Worm (Caenorhabditis elegans) whole organism, young adult: ENCODE measurements around the gene W04D2.4.
A peak's percentile ranks its signal among the peaks of the same experiment; 100 is the strongest.

ENCODE experiments used
- B0019.2 ChIP-seq: fragments of 200-800 bp; sonication (Bioruptor generic); conservative IDR thresholded peaks from 2 replicates; pipeline ENCODE4 v1.3.6; 2022; ENCODE audit warnings: missing genetic modification reagents, missing genetic modification characterization, missing compliant biosample characterization
- B0336.3 ChIP-seq: fragments of 200-800 bp; sonication (Bioruptor generic); IDR thresholded peaks from 2 replicates; pipeline ENCODE4 v1.3.6; 2022; ENCODE audit warnings: missing genetic modification characterization, missing compliant biosample characterization
- C17E4.6 ChIP-seq: fragments of 200-800 bp; sonication (Bioruptor generic); IDR thresholded peaks from 2 replicates; pipeline ENCODE4 v1.3.6; 2022; ENCODE audit warnings: missing genetic modification reagents, missing genetic modification characterization, missing compliant biosample characterization
- F52B5.7 ChIP-seq: sonication (generic microtip); optimal IDR thresholded peaks from 2 replicates; lab custom pipeline; 2016; ENCODE audit warnings: mild to moderate bottlenecking, missing genetic modification characterization, missing compliant biosample characterization
- F57C9.4 ChIP-seq: sonication (generic microtip); optimal IDR thresholded peaks from 2 replicates; lab custom pipeline; 2017; ENCODE audit warnings: mild to moderate bottlenecking, missing genetic modification characterization, missing compliant biosample characterization
- K11D2.4 ChIP-seq: fragments of 200-800 bp; sonication (Bioruptor generic); IDR thresholded peaks from 2 replicates; pipeline ENCODE4 v1.3.6; 2022; ENCODE audit warnings: missing genetic modification reagents, missing genetic modification characterization, missing compliant biosample characterization
- T26A5.8 ChIP-seq: sonication (generic microtip); optimal IDR thresholded peaks from 2 replicates; lab custom pipeline; 2016; ENCODE audit warnings: missing genetic modification characterization, missing compliant biosample characterization
- Y53G8AR.9 ChIP-seq: fragments of 200-800 bp; sonication (Bioruptor generic); conservative IDR thresholded peaks from 2 replicates; pipeline ENCODE4 v1.3.6; 2022; ENCODE audit warnings: missing genetic modification reagents, missing genetic modification characterization, missing compliant biosample characterization
- Y95B8A.8 ChIP-seq: fragments of 200-800 bp; sonication (Bioruptor generic); IDR thresholded peaks from 2 replicates; pipeline ENCODE4 v1.3.6; 2022; ENCODE audit warnings: missing genetic modification reagents, missing genetic modification characterization, missing compliant biosample characterization
- akir-1 ChIP-seq: fragments of 200-800 bp; sonication (Bioruptor generic); optimal IDR thresholded peaks from 2 replicates; lab custom pipeline; 2018; ENCODE audit warnings: mild to moderate bottlenecking, missing genetic modification characterization, moderate library complexity, missing compliant biosample characterization
- ama-1 ChIP-seq, 3 experiments: fragments of 150-350 bp in 1 of 3; sonication (generic microtip) in 2 of 3; optimal IDR thresholded peaks; 2 replicates each; lab custom pipeline; 2014 to 2018; ENCODE audit warnings: missing biosample characterization in 2 of 3, missing genetic modification characterization in 2 of 3, missing genetic modification reagents in 2 of 3
- aptf-2 ChIP-seq: fragments of 200-800 bp; sonication (Bioruptor generic); conservative IDR thresholded peaks from 2 replicates; pipeline ENCODE4 v1.3.6; 2022; ENCODE audit warnings: missing genetic modification reagents, missing genetic modification characterization, missing compliant biosample characterization
- atf-7 ChIP-seq: sonication (generic microtip); optimal IDR thresholded peaks from 2 replicates; lab custom pipeline; 2017; ENCODE audit warnings: mild to moderate bottlenecking, missing genetic modification characterization, missing compliant biosample characterization
- attf-3 ChIP-seq: fragments of 200-800 bp; sonication (Bioruptor generic); conservative IDR thresholded peaks from 2 replicates; pipeline ENCODE4 v1.3.6; 2022; ENCODE audit warnings: missing genetic modification reagents, missing genetic modification characterization, missing compliant biosample characterization
- attf-5 ChIP-seq: fragments of 200-800 bp; sonication (Bioruptor generic); optimal IDR thresholded peaks from 2 replicates; lab custom pipeline; 2018; ENCODE audit warnings: mild to moderate bottlenecking, missing genetic modification characterization, missing compliant biosample characterization
- bed-1 ChIP-seq: fragments of 200-800 bp; sonication (Bioruptor generic); IDR thresholded peaks from 2 replicates; pipeline ENCODE4 v1.3.6; 2022; ENCODE audit warnings: missing genetic modification reagents, missing genetic modification characterization, missing compliant biosample characterization
- bed-2 ChIP-seq: fragments of 200-800 bp; sonication (Bioruptor generic); IDR thresholded peaks from 2 replicates; pipeline ENCODE4 v1.3.6; 2022; ENCODE audit warnings: missing genetic modification reagents, missing genetic modification characterization, missing compliant biosample characterization
- ceh-40 ChIP-seq: fragments of 200-800 bp; sonication (Bioruptor generic); IDR thresholded peaks from 2 replicates; pipeline ENCODE4 v1.3.6; 2022; ENCODE audit warnings: missing genetic modification characterization, missing compliant biosample characterization
- ceh-58 ChIP-seq: fragments of 200-800 bp; sonication (Bioruptor generic); IDR thresholded peaks from 2 replicates; pipeline ENCODE4 v1.3.6; 2022; ENCODE audit warnings: missing genetic modification characterization, missing compliant biosample characterization
- dpff-1 ChIP-seq: sonication (generic microtip); optimal IDR thresholded peaks from 2 replicates; lab custom pipeline; 2017; ENCODE audit warnings: mild to moderate bottlenecking, missing genetic modification characterization, missing compliant biosample characterization
- efl-1 ChIP-seq: fragments of 150-350 bp; optimal IDR thresholded peaks from 2 replicates; lab custom pipeline; 2014; ENCODE audit warnings: missing biosample characterization, missing genetic modification reagents, missing genetic modification characterization
- fkh-3 ChIP-seq: sonication (generic microtip); optimal IDR thresholded peaks from 2 replicates; lab custom pipeline; 2016; ENCODE audit warnings: mild to moderate bottlenecking, missing genetic modification characterization, missing compliant biosample characterization
- gei-17 ChIP-seq: fragments of 200-800 bp; sonication (Bioruptor generic); optimal IDR thresholded peaks from 2 replicates; lab custom pipeline; 2018; ENCODE audit warnings: mild to moderate bottlenecking, missing genetic modification characterization, missing compliant biosample characterization
- hlh-26 ChIP-seq: fragments of 200-800 bp; sonication (Bioruptor generic); conservative IDR thresholded peaks from 2 replicates; pipeline ENCODE4 v1.3.6; 2022; ENCODE audit warnings: missing genetic modification reagents, missing genetic modification characterization, missing compliant biosample characterization
- hmg-20 ChIP-seq: fragments of 200-800 bp; sonication (Bioruptor generic); IDR thresholded peaks from 2 replicates; pipeline ENCODE4 v1.3.6; 2022; ENCODE audit warnings: missing genetic modification reagents, missing genetic modification characterization, missing compliant biosample characterization
- hrde-1 ChIP-seq: sonication (generic microtip); optimal IDR thresholded peaks from 2 replicates; lab custom pipeline; 2016; ENCODE audit warnings: missing genetic modification characterization, mild to moderate bottlenecking, missing compliant biosample characterization, moderate library complexity, missing genotype, missing genetic modification reagents, borderline replicate concordance
- hsf-1 ChIP-seq: fragments of 200-800 bp; sonication (Bioruptor generic); IDR thresholded peaks from 2 replicates; pipeline ENCODE4 v1.3.6; 2022; ENCODE audit warnings: missing genetic modification reagents, missing genetic modification characterization, missing compliant biosample characterization
- lag-1 ChIP-seq: fragments of 200-800 bp; sonication (Bioruptor generic); IDR thresholded peaks from 2 replicates; pipeline ENCODE4 v1.3.6; 2022; ENCODE audit warnings: missing genetic modification reagents, missing genetic modification characterization, missing compliant biosample characterization
- let-526 ChIP-seq: fragments of 200-800 bp; sonication (Bioruptor generic); IDR thresholded peaks from 2 replicates; pipeline ENCODE4 v1.3.6; 2022; ENCODE audit warnings: missing genetic modification reagents, missing genetic modification characterization, missing compliant biosample characterization
- let-607 ChIP-seq, 2 experiments: fragments of 200-800 bp in 1 of 2; sonication (Bioruptor generic) in 1 of 2; sonication (generic microtip) in 1 of 2; optimal IDR thresholded peaks; 2 replicates each; lab custom pipeline; 2016 to 2018; ENCODE audit warnings: mild to moderate bottlenecking in 2 of 2, missing compliant biosample characterization in 2 of 2, missing genetic modification characterization in 2 of 2, moderate library complexity in 2 of 2, missing genotype in 1 of 2
- lsl-1 ChIP-seq: fragments of 200-800 bp; sonication (Bioruptor generic); optimal IDR thresholded peaks from 2 replicates; lab custom pipeline; 2018; ENCODE audit warnings: mild to moderate bottlenecking, missing genetic modification characterization, moderate library complexity, missing compliant biosample characterization
- mcd-1 ChIP-seq: fragments of 200-800 bp; sonication (Bioruptor generic); IDR thresholded peaks from 2 replicates; pipeline ENCODE4 v1.3.6; 2022; ENCODE audit warnings: missing genetic modification reagents, missing genetic modification characterization, missing compliant biosample characterization
- mxl-1 ChIP-seq: sonication (generic microtip); optimal IDR thresholded peaks from 2 replicates; lab custom pipeline; 2016; ENCODE audit warnings: missing genetic modification characterization, missing compliant biosample characterization
- nfyb-1 ChIP-seq: fragments of 200-800 bp; sonication (Bioruptor generic); IDR thresholded peaks from 2 replicates; pipeline ENCODE4 v1.3.6; 2022; ENCODE audit warnings: missing genetic modification reagents, missing genetic modification characterization, missing compliant biosample characterization
- nhr-120 ChIP-seq: fragments of 200-800 bp; sonication (Bioruptor generic); IDR thresholded peaks from 2 replicates; pipeline ENCODE4 v1.3.6; 2022; ENCODE audit warnings: missing genetic modification characterization, missing compliant biosample characterization
- pbrm-1 ChIP-seq: fragments of 200-800 bp; sonication (Bioruptor generic); IDR thresholded peaks from 2 replicates; pipeline ENCODE4 v1.3.6; 2022; ENCODE audit warnings: missing genetic modification reagents, missing genetic modification characterization, missing compliant biosample characterization
- pha-4 ChIP-seq: fragments of 150-350 bp; sonication (generic microtip); optimal IDR thresholded peaks from 2 replicates; lab custom pipeline; 2014; ENCODE audit warnings: missing biosample characterization, missing genetic modification reagents, missing genetic modification characterization
- rpc-1 ChIP-seq, 2 experiments: fragments of 150-350 bp in 1 of 2; sonication (generic microtip) in 1 of 2; optimal IDR thresholded peaks; 2 replicates each; lab custom pipeline; 2014 to 2018; ENCODE audit warnings: missing biosample characterization in 1 of 2, missing genetic modification characterization in 1 of 2, missing genetic modification reagents in 1 of 2, missing genotype in 1 of 2
- snpc-1.1 ChIP-seq: sonication (generic microtip); optimal IDR thresholded peaks from 2 replicates; lab custom pipeline; 2017; ENCODE audit warnings: missing genetic modification characterization, mild to moderate bottlenecking, missing compliant biosample characterization, antibody characterized with exemption, moderate library complexity, missing genotype, missing genetic modification reagents; ENCODE audit not compliant: insufficient read depth
- snpc-3.4 ChIP-seq: sonication (generic microtip); optimal IDR thresholded peaks from 2 replicates; lab custom pipeline; 2017; ENCODE audit warnings: missing genetic modification characterization, mild to moderate bottlenecking, missing compliant biosample characterization, antibody characterized with exemption, moderate library complexity, missing genotype, missing genetic modification reagents
- somi-1 ChIP-seq: fragments of 200-800 bp; sonication (Bioruptor generic); optimal IDR thresholded peaks from 2 replicates; lab custom pipeline; 2018; ENCODE audit warnings: mild to moderate bottlenecking, missing genetic modification characterization, missing compliant biosample characterization
- tbx-9 ChIP-seq: sonication (generic microtip); optimal IDR thresholded peaks from 2 replicates; lab custom pipeline; 2016; ENCODE audit warnings: borderline replicate concordance, missing genetic modification characterization, inconsistent platforms, missing compliant biosample characterization
- unc-130 ChIP-seq: sonication (generic microtip); optimal IDR thresholded peaks from 2 replicates; lab custom pipeline; 2016; ENCODE audit warnings: missing genetic modification reagents, missing genetic modification characterization, missing compliant biosample characterization
- xnd-1 ChIP-seq: sonication (generic microtip); optimal IDR thresholded peaks from 2 replicates; lab custom pipeline; 2016; ENCODE audit warnings: missing genotype, missing genetic modification reagents, missing genetic modification characterization, missing compliant biosample characterization
- ztf-25 ChIP-seq: fragments of 200-800 bp; sonication (Bioruptor generic); IDR thresholded peaks from 2 replicates; pipeline ENCODE4 v1.3.6; 2022; ENCODE audit warnings: missing genetic modification reagents, missing genetic modification characterization, missing compliant biosample characterization
- ztf-28 ChIP-seq: fragments of 200-800 bp; sonication (Bioruptor generic); IDR thresholded peaks from 2 replicates; pipeline ENCODE4 v1.3.6; 2022; ENCODE audit warnings: missing genetic modification reagents, missing genetic modification characterization, missing compliant biosample characterization
- ztf-3 ChIP-seq: fragments of 200-800 bp; sonication (Bioruptor generic); optimal IDR thresholded peaks from 2 replicates; lab custom pipeline; 2018; ENCODE audit warnings: mild to moderate bottlenecking, missing genetic modification characterization, missing compliant biosample characterization
- ztf-6 ChIP-seq: fragments of 200-800 bp; sonication (Bioruptor generic); IDR thresholded peaks from 2 replicates; pipeline ENCODE4 v1.3.6; 2022; ENCODE audit warnings: missing genetic modification reagents, missing genetic modification characterization, missing compliant biosample characterization

The W04D2.4 gene

DNA sequence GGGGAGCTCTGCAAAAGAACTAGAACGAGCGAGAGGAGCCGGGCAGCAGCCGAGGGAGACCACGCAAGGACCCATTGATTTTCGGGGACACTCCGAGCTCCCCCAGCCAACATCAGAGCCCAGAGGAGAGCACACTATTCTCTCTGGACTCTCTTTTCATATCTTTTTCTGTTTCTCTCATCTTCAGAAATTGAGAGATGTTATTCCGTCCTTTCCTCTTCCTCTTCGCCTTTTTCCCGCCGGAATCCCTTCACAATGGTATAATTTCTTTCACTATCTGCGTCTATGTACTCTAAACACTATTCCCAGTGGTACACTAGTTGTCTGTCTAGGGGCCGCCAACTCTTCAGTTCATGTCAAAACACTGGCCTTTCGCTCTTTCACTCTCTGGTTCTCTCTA is 32.2 kb downstream of the W04D2.4 start (continued):
- TF ChIP-seq ceh-40 (GFP tag; lab: Robert Waterston, UW), result no peak
- TF ChIP-seq aptf-2 (GFP tag; lab: Robert Waterston, UW), result no peak
- no peak for TF ChIP-seq F57C9.4 (tag; lab: Kevin White, UChicago)
- no peak for TF ChIP-seq efl-1 (GFP tag; lab: Kevin White, UChicago)
- TF ChIP-seq C17E4.6 (GFP tag; lab: Robert Waterston, UW), result no peak
- TF ChIP-seq unc-130, result no peak
- TF ChIP-seq dpff-1, result no peak
- TF ChIP-seq gei-17 (GFP tag; lab: Kevin White, UChicago), result no peak
- TF ChIP-seq F52B5.7 (tag; lab: Kevin White, UChicago), result peak; percentile 31
- TF ChIP-seq let-526 (GFP tag; lab: Robert Waterston, UW), result no peak
- no peak for TF ChIP-seq snpc-3.4
- TF ChIP-seq ztf-25 (GFP tag; lab: Robert Waterston, UW), result no peak
- no peak for TF ChIP-seq xnd-1 (tag; lab: Kevin White, UChicago)
- no peak; the same call in 1 of the 2 replicates for TF ChIP-seq pbrm-1 (GFP tag; lab: Robert Waterston, UW)
- TF ChIP-seq lsl-1 (GFP tag; lab: Kevin White, UChicago), result no peak
- TF ChIP-seq lag-1 (GFP tag; lab: Robert Waterston, UW), result no peak
- no peak for TF ChIP-seq Y95B8A.8
- TF ChIP-seq B0336.3 (GFP tag; lab: Robert Waterston, UW), result 0 out of 2 replicates have a peak, but pooled peaks have one; percentile 28
- TF ChIP-seq ama-1 (optimal IDR thresholded peaks at IDR 0.05; lab: Kevin White, UChicago), result no peak
- no peak for TF ChIP-seq ama-1 (GFP tag; optimal IDR thresholded peaks at IDR 0.05; lab: Kevin White, UChicago)
- TF ChIP-seq let-607 (tag; optimal IDR thresholded peaks at IDR 0.05; lab: Kevin White, UChicago), result no peak
- no peak for TF ChIP-seq bed-1 (GFP tag; lab: Robert Waterston, UW)
- TF ChIP-seq pha-4 (tag; lab: Kevin White, UChicago), result no peak
- TF ChIP-seq mxl-1 (tag; lab: Kevin White, UChicago), result no peak
- TF ChIP-seq akir-1 (GFP tag; lab: Kevin White, UChicago), result no peak
- 0 out of 2 replicates have a peak, but pooled peaks have one; percentile 38 for TF ChIP-seq bed-2 (GFP tag; lab: Robert Waterston, UW)
- TF ChIP-seq Y53G8AR.9, result no peak
- no peak for TF ChIP-seq ztf-3
- TF ChIP-seq hlh-26 (GFP tag; lab: Robert Waterston, UW), result no peak
- peak; percentile 77 for TF ChIP-seq K11D2.4 (GFP tag; lab: Robert Waterston, UW)
- no peak for TF ChIP-seq fkh-3
- TF ChIP-seq mcd-1 (GFP tag; lab: Robert Waterston, UW), result peak; percentile 57
- peak; percentile 83 for TF ChIP-seq somi-1 (GFP tag; lab: Kevin White, UChicago)
- no peak for TF ChIP-seq ztf-6 (GFP tag; lab: Robert Waterston, UW)
- TF ChIP-seq hrde-1 (tag; lab: Kevin White, UChicago), result no peak
- no peak for TF ChIP-seq T26A5.8
- TF ChIP-seq nhr-120 (GFP tag; lab: Robert Waterston, UW), result no peak
- no peak for TF ChIP-seq tbx-9 (tag; lab: Kevin White, UChicago)
- TF ChIP-seq hsf-1 (GFP tag; lab: Robert Waterston, UW), result no peak
- peak; percentile 48 for TF ChIP-seq atf-7 (tag; lab: Kevin White, UChicago)
- peak; percentile 43 for TF ChIP-seq attf-3
- no peak for TF ChIP-seq ztf-28 (GFP tag; lab: Robert Waterston, UW)
- peak; percentile 62 for TF ChIP-seq attf-5 (GFP tag; lab: Kevin White, UChicago)
- no peak for TF ChIP-seq B0019.2 (GFP tag; lab: Robert Waterston, UW)
- no peak for TF ChIP-seq ceh-58
- no peak for TF ChIP-seq rpc-1 (optimal IDR thresholded peaks at IDR 0.05; lab: Kevin White, UChicago)
- no peak for TF ChIP-seq rpc-1 (tag; optimal IDR thresholded peaks at IDR 0.05; lab: Kevin White, UChicago)
- TF ChIP-seq nfyb-1, result peak; percentile 60; the same call in 1 of the 2 replicates
- TF ChIP-seq snpc-1.1, result no peak
- no peak for TF ChIP-seq hmg-20 (GFP tag; lab: Robert Waterston, UW)
